Worm (Caenorhabditis elegans): ENCODE measurements around the gene pes-9.

Gene pes-9

ce11 chrV:14597005-14597680, at the start of gene pes-9:
TSS of gene pes-9 (minus strand) at chrV:14597034.
- TF ChIP-seq fos-1 (tag; optimal IDR thresholded peaks at IDR 0.05) = peak; percentile 27
- no peak for TF ChIP-seq mbf-1 (tag; optimal IDR thresholded peaks at IDR 0.05)
- TF ChIP-seq peb-1 (tag; optimal IDR thresholded peaks at IDR 0.05) = no peak
- TF ChIP-seq unc-55 (GFP tag; optimal IDR thresholded peaks at IDR 0.05) = no peak
- TF ChIP-seq nhr-11 (tag; optimal IDR thresholded peaks at IDR 0.05) = no peak
- TF ChIP-seq aly-2 (tag; optimal IDR thresholded peaks at IDR 0.05) = no peak
- no peak for TF ChIP-seq ceh-16 (tag; optimal IDR thresholded peaks at IDR 0.05)
- TF ChIP-seq nhr-21 (tag; optimal IDR thresholded peaks at IDR 0.05) = no peak
- TF ChIP-seq ztf-1 (GFP tag; conservative IDR thresholded peaks at IDR 0.05) = no peak
- TF ChIP-seq mab-5 (tag; optimal IDR thresholded peaks at IDR 0.05) = no peak
- peak; percentile 29 for TF ChIP-seq crh-2 (tag; optimal IDR thresholded peaks at IDR 0.05)
- no peak for TF ChIP-seq sma-3 (GFP tag; optimal IDR thresholded peaks at IDR 0.05)

- no peak for TF ChIP-seq alr-1 (tag; optimal IDR thresholded peaks at IDR 0.05)
- TF ChIP-seq F13H6.1 (tag; optimal IDR thresholded peaks at IDR 0.05) = peak; percentile 10
- TF ChIP-seq blmp-1 (tag; optimal IDR thresholded peaks at IDR 0.05; ENCODE audit: insufficient read depth) = peak; percentile 52
- peak; percentile 39 for TF ChIP-seq C34F6.9 (tag; optimal IDR thresholded peaks at IDR 0.05)
- TF ChIP-seq nhr-25 (tag; optimal IDR thresholded peaks at IDR 0.05) = peak; percentile 13
- TF ChIP-seq gmeb-1 (tag; optimal IDR thresholded peaks at IDR 0.05) = peak; percentile 84
- TF ChIP-seq Y55F3AM.14 (GFP tag; optimal IDR thresholded peaks at IDR 0.05) = no peak
- TF ChIP-seq unc-55 (GFP tag; optimal IDR thresholded peaks at IDR 0.05) = peak; percentile 51
- TF ChIP-seq mdl-1 (tag; optimal IDR thresholded peaks at IDR 0.05) = no peak
- peak; percentile 16 for TF ChIP-seq nhr-129 (tag; optimal IDR thresholded peaks at IDR 0.05)
- no peak for TF ChIP-seq ztf-4 (tag; optimal IDR thresholded peaks at IDR 0.05)
- TF ChIP-seq skn-1 (tag; optimal IDR thresholded peaks at IDR 0.05) = peak; percentile 2
- no peak for TF ChIP-seq nhr-23 (tag; optimal IDR thresholded peaks at IDR 0.05)
- no peak for TF ChIP-seq nhr-6 (tag; optimal IDR thresholded peaks at IDR 0.05)
- TF ChIP-seq fos-1 (tag; optimal IDR thresholded peaks at IDR 0.05) = peak; percentile 21
These were observed 49.3 kb upstream of the pes-9 start, which contains the start of the genes rfc-1 and pmp-3 for ce11 chrV:14645817-14646789. TSS of gene rfc-1 (minus strand) at chrV:14645979. TSS of gene pmp-3 (plus strand) at chrV:14646739.

ce11 chrV:14642016-14642415, 45.2 kb upstream of the pes-9 start:
- TF ChIP-seq F13H6.1 (tag; optimal IDR thresholded peaks at IDR 0.05) (no peak), mab-5 (tag; optimal IDR thresholded peaks at IDR 0.05) (no peak), nhr-21 (tag; optimal IDR thresholded peaks at IDR 0.05) (no peak)

DNA sequence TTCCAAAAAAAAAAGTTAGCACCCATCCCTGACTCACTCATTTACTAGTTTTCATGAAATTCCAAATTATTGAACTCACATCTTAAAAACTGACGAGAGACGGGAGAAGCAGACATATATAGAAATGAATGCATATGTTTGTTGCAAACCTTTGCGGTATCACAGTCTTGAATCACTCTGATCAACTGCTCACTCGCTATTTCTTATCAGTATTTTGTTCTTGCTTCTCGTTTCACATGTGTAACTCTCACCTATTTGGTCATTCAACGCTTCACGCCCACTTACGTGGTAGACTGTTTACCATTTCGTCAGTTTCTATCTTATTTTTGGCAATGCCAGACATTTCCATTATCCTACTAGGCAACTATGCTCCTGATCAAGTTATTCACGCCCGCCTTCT, 43.9 kb upstream of the pes-9 start, which contains the start of gene C54G10.1:
Gene C54G10.1, plus strand, starts transcription at position 333 of the 400 bp plus-strand sequence.
- TF ChIP-seq nhr-25 (tag; optimal IDR thresholded peaks at IDR 0.05) (no peak), unc-39 (tag; optimal IDR thresholded peaks at IDR 0.05) (no peak), Y55F3AM.14 (GFP tag; optimal IDR thresholded peaks at IDR 0.05) (no peak), nhr-77 (tag; optimal IDR thresholded peaks at IDR 0.05) (no peak), nhr-23 (tag; optimal IDR thresholded peaks at IDR 0.05) (no peak), lin-13 (GFP tag; optimal IDR thresholded peaks at IDR 0.05) (no peak), peb-1 (tag; optimal IDR thresholded peaks at IDR 0.05) (no peak), aly-2 (tag; optimal IDR thresholded peaks at IDR 0.05) (no peak), gmeb-1 (tag; optimal IDR thresholded peaks at IDR 0.05) (peak; percentile 33), sma-9 (GFP tag; optimal IDR thresholded peaks at IDR 0.05) (peak; percentile 47), sma-9 (tag; optimal IDR thresholded peaks at IDR 0.05) (no peak), nhr-129 (tag; optimal IDR thresholded peaks at IDR 0.05) (no peak), crh-2 (tag; optimal IDR thresholded peaks at IDR 0.05) (peak; percentile 62), R02D3.7 (tag; optimal IDR thresholded peaks at IDR 0.05) (no peak), skn-1 (tag; optimal IDR thresholded peaks at IDR 0.05) (peak; percentile 22), ceh-16 (tag; optimal IDR thresholded peaks at IDR 0.05) (no peak), mab-5 (tag; optimal IDR thresholded peaks at IDR 0.05) (no peak), ama-1 (optimal IDR thresholded peaks at IDR 0.05) (no peak), fos-1 (tag; optimal IDR thresholded peaks at IDR 0.05) (peak; percentile 97), blmp-1 (tag; optimal IDR thresholded peaks at IDR 0.05; ENCODE audit: insufficient read depth) (no peak), nhr-11 (tag; optimal IDR thresholded peaks at IDR 0.05) (no peak), nhr-237 (tag; optimal IDR thresholded peaks at IDR 0.05) (no peak), dmd-4 (tag; optimal IDR thresholded peaks at IDR 0.05) (no peak), ztf-1 (GFP tag; conservative IDR thresholded peaks at IDR 0.05) (no peak), F13H6.1 (tag; optimal IDR thresholded peaks at IDR 0.05) (no peak)

All from whole organism, L2 larva.